Worm (Caenorhabditis elegans): ENCODE measurements around the gene C05D12.2.

- no peak for TF ChIP-seq him-1 (tag; optimal IDR thresholded peaks at IDR 0.05)
- TF ChIP-seq dao-5 (tag; optimal IDR thresholded peaks at IDR 0.05): no peak
- no peak for TF ChIP-seq W03F9.2 (tag; optimal IDR thresholded peaks at IDR 0.05)
Observed at ce11 chrII:11472542-11472941, 54.4 kb downstream of the C05D12.2 start.
